Worm (Caenorhabditis elegans) whole organism, L1 larva: Measurements from ENCODE around the gene F16G10.5.
A peak's percentile ranks its signal among the peaks of the same experiment; 100 is the strongest.

Experiments
- F16B12.6 ChIP-seq: fragments of 150-350 bp; optimal IDR thresholded peaks from 2 replicates; lab custom pipeline; 2014; ENCODE audit warnings: missing biosample characterization, missing genetic modification characterization
- aly-2 ChIP-seq: fragments of 150-350 bp; optimal IDR thresholded peaks from 2 replicates; lab custom pipeline; 2014; ENCODE audit warnings: missing biosample characterization, missing genetic modification characterization
- ama-1 ChIP-seq: fragments of 150-350 bp; optimal IDR thresholded peaks from 2 replicates; lab custom pipeline; 2014
- ceh-63 ChIP-seq: fragments of 200-800 bp; sonication (Bioruptor generic); optimal IDR thresholded peaks from 2 replicates; lab custom pipeline; 2018; ENCODE audit warnings: mild to moderate bottlenecking, missing genetic modification characterization, missing compliant biosample characterization
- ces-1 ChIP-seq: fragments of 150-350 bp; optimal IDR thresholded peaks from 2 replicates; lab custom pipeline; 2014; ENCODE audit warnings: missing biosample characterization, missing genetic modification reagents, missing genetic modification characterization
- efl-1 ChIP-seq, 4 experiments: fragments of 150-350 bp; optimal IDR thresholded peaks in 3 of 4; peaks in 1 of 4; 1 replicate in 1 of 4; 2 replicates in 3 of 4; lab custom pipeline; 2014; ENCODE audit warnings: missing biosample characterization in 2 of 4, missing genetic modification characterization in 2 of 4, missing genetic modification reagents in 2 of 4
- elt-2 ChIP-seq: sonication (generic microtip); optimal IDR thresholded peaks from 2 replicates; lab custom pipeline; 2016; ENCODE audit warnings: missing genetic modification characterization, mild to moderate bottlenecking, inconsistent platforms, missing compliant biosample characterization, missing genetic modification reagents
- fkh-10 ChIP-seq: sonication (generic microtip); optimal IDR thresholded peaks from 2 replicates; lab custom pipeline; 2017; ENCODE audit warnings: missing biosample characterization, missing genetic modification reagents, missing genetic modification characterization
- fkh-4 ChIP-seq: sonication (generic microtip); optimal IDR thresholded peaks from 2 replicates; lab custom pipeline; 2016; ENCODE audit warnings: missing compliant biosample characterization, missing genetic modification characterization, borderline replicate concordance
- hlh-17 ChIP-seq: fragments of 200-800 bp; sonication (Bioruptor generic); optimal IDR thresholded peaks from 2 replicates; lab custom pipeline; 2018; ENCODE audit warnings: missing genetic modification characterization, mild to moderate bottlenecking, missing compliant biosample characterization, moderate library complexity, borderline replicate concordance
- hlh-4 ChIP-seq: sonication (generic microtip); optimal IDR thresholded peaks from 2 replicates; lab custom pipeline; 2016; ENCODE audit warnings: mild to moderate bottlenecking, missing genetic modification characterization, missing compliant biosample characterization
- irx-1 ChIP-seq: sonication (generic microtip); optimal IDR thresholded peaks from 2 replicates; lab custom pipeline; 2016; ENCODE audit warnings: missing genetic modification characterization, missing compliant biosample characterization
- isw-1 ChIP-seq: fragments of 200-800 bp; sonication (Bioruptor generic); IDR thresholded peaks from 2 replicates; pipeline ENCODE4 v1.3.6; 2022; ENCODE audit warnings: missing genetic modification characterization, missing compliant biosample characterization
- lin-13 ChIP-seq: fragments of 150-350 bp; optimal IDR thresholded peaks from 2 replicates; lab custom pipeline; 2014; ENCODE audit warnings: missing biosample characterization, missing genetic modification reagents, missing genetic modification characterization
- lin-14 ChIP-seq: fragments of 200-800 bp; sonication (Bioruptor generic); optimal IDR thresholded peaks from 2 replicates; lab custom pipeline; 2018; ENCODE audit warnings: mild to moderate bottlenecking, missing genetic modification characterization, moderate library complexity, missing compliant biosample characterization
- lin-15B ChIP-seq: fragments of 150-350 bp; sonication (generic microtip); optimal IDR thresholded peaks from 3 replicates; lab custom pipeline; 2014; ENCODE audit warnings: missing biosample characterization, missing genetic modification characterization
- mdl-1 ChIP-seq, 2 experiments: fragments of 150-350 bp; optimal IDR thresholded peaks; 2 replicates each; lab custom pipeline; 2014 to 2017; ENCODE audit warnings: missing biosample characterization in 2 of 2, missing genetic modification characterization in 2 of 2, inconsistent platforms in 1 of 2
- mef-2 ChIP-seq: fragments of 150-350 bp; optimal IDR thresholded peaks from 2 replicates; lab custom pipeline; 2014; ENCODE audit warnings: missing biosample characterization, missing genetic modification characterization
- nhr-12 ChIP-seq: sonication (generic microtip); optimal IDR thresholded peaks from 2 replicates; lab custom pipeline; 2017; ENCODE audit warnings: missing biosample characterization, missing genetic modification characterization
- nhr-20 ChIP-seq: sonication (generic microtip); optimal IDR thresholded peaks from 2 replicates; lab custom pipeline; 2016; ENCODE audit warnings: mild to moderate bottlenecking, missing genetic modification characterization, missing compliant biosample characterization
- nhr-237 ChIP-seq: fragments of 150-350 bp; optimal IDR thresholded peaks from 2 replicates; lab custom pipeline; 2014; ENCODE audit warnings: missing biosample characterization, missing genetic modification characterization
- nhr-28 ChIP-seq: fragments of 150-350 bp; optimal IDR thresholded peaks from 2 replicates; lab custom pipeline; 2014; ENCODE audit warnings: missing biosample characterization, missing genetic modification characterization
- nhr-47 ChIP-seq: sonication (generic microtip); optimal IDR thresholded peaks from 2 replicates; lab custom pipeline; 2016; ENCODE audit warnings: mild to moderate bottlenecking, missing genetic modification characterization, moderate library complexity, missing compliant biosample characterization
- nhr-77 ChIP-seq: fragments of 150-350 bp; optimal IDR thresholded peaks from 2 replicates; lab custom pipeline; 2014; ENCODE audit warnings: missing biosample characterization, missing genetic modification characterization
- nhr-90 ChIP-seq: sonication (generic microtip); optimal IDR thresholded peaks from 2 replicates; lab custom pipeline; 2016; ENCODE audit warnings: mild to moderate bottlenecking, missing genetic modification characterization, missing compliant biosample characterization; ENCODE audit not compliant: poor library complexity
- pqm-1 ChIP-seq: sonication (generic microtip); optimal IDR thresholded peaks from 3 replicates; lab custom pipeline; 2017; ENCODE audit warnings: missing biosample characterization, missing genetic modification characterization
- rnt-1 ChIP-seq: sonication (generic microtip); optimal IDR thresholded peaks from 2 replicates; lab custom pipeline; 2016; ENCODE audit warnings: mild to moderate bottlenecking, missing genetic modification characterization, moderate library complexity, missing compliant biosample characterization
- skn-1 ChIP-seq: fragments of 150-350 bp; optimal IDR thresholded peaks from 2 replicates; lab custom pipeline; 2014; ENCODE audit warnings: missing biosample characterization, missing genetic modification characterization
- sox-4 ChIP-seq: sonication (generic microtip); optimal IDR thresholded peaks from 2 replicates; lab custom pipeline; 2016; ENCODE audit warnings: missing genetic modification characterization, missing compliant biosample characterization
- swsn-7 ChIP-seq: sonication (generic microtip); optimal IDR thresholded peaks from 2 replicates; lab custom pipeline; 2016; ENCODE audit warnings: missing genetic modification characterization, missing compliant biosample characterization
- tbx-2 ChIP-seq: sonication (generic microtip); optimal IDR thresholded peaks from 2 replicates; lab custom pipeline; 2016; ENCODE audit warnings: missing genetic modification characterization, missing compliant biosample characterization
- unc-130 ChIP-seq: fragments of 150-350 bp; optimal IDR thresholded peaks from 2 replicates; lab custom pipeline; 2017; ENCODE audit warnings: missing biosample characterization, missing genetic modification characterization, inconsistent platforms
- unc-86 ChIP-seq: sonication (generic microtip); optimal IDR thresholded peaks from 2 replicates; lab custom pipeline; 2016; ENCODE audit warnings: missing genetic modification characterization, missing compliant biosample characterization
- unc-98 ChIP-seq: fragments of 200-800 bp; sonication (Bioruptor generic); IDR thresholded peaks from 2 replicates; pipeline ENCODE4 v1.3.6; 2022; ENCODE audit warnings: missing genetic modification characterization, missing compliant biosample characterization
- zip-4 ChIP-seq: fragments of 200-800 bp; sonication (Bioruptor generic); optimal IDR thresholded peaks from 2 replicates; lab custom pipeline; 2018; ENCODE audit warnings: mild to moderate bottlenecking, missing genetic modification characterization, moderate library complexity, missing compliant biosample characterization

F16G10.5 gene

ce11 chrII:2366623-2367365, at the start of gene F16G10.5, which contains the start of gene F43C11.12:
F16G10.5 (plus strand) TSS chrII:2367315.
F43C11.12 (minus strand) TSS chrII:2366723.
- TF ChIP-seq zip-4 (GFP tag; lab: Kevin White, UChicago), result no peak
- no peak for TF ChIP-seq unc-86 (tag; lab: Kevin White, UChicago)
- no peak for TF ChIP-seq nhr-90 (tag; lab: Kevin White, UChicago)
- TF ChIP-seq mdl-1 (tag; optimal IDR thresholded peaks at IDR 0.05; lab: Kevin White, UChicago), result no peak
- no peak for TF ChIP-seq ceh-63 (GFP tag; lab: Kevin White, UChicago)
- TF ChIP-seq nhr-12, result no peak
- no peak for TF ChIP-seq nhr-77 (tag; lab: Kevin White, UChicago)
- TF ChIP-seq unc-98 (GFP tag; lab: Robert Waterston, UW), result no peak
- no peak for TF ChIP-seq ces-1 (GFP tag; lab: Kevin White, UChicago)
- no peak for TF ChIP-seq ama-1 (lab: Kevin White, UChicago)
- TF ChIP-seq unc-130, result no peak
- TF ChIP-seq skn-1 (tag; lab: Kevin White, UChicago), result no peak
- no peak for TF ChIP-seq elt-2 (tag; lab: Kevin White, UChicago)
- no peak for TF ChIP-seq aly-2
- TF ChIP-seq nhr-20, result no peak
- no peak for TF ChIP-seq lin-13
- TF ChIP-seq F16B12.6 (tag; lab: Kevin White, UChicago), result no peak
- no peak for TF ChIP-seq isw-1 (GFP tag; lab: Robert Waterston, UW)
- no peak for TF ChIP-seq sox-4 (tag; lab: Kevin White, UChicago)

ce11 chrII:2317883-2318357, 49.2 kb upstream of the F16G10.5 start, which contains the start of the genes ZK1240.5 and ZK1240.9:
ZK1240.5 (minus strand) TSS chrII:2317933.
ZK1240.9 (plus strand) TSS chrII:2318189.
- TF ChIP-seq irx-1 (tag; lab: Kevin White, UChicago), result no peak
- no peak for TF ChIP-seq efl-1 (optimal IDR thresholded peaks at IDR 0.05; lab: Kevin White, UChicago)
- TF ChIP-seq efl-1 (GFP tag; optimal IDR thresholded peaks at IDR 0.05 in 1 of 2; lab: Kevin White, UChicago), result peak in 1 of 2 experiments; percentile 79
- TF ChIP-seq lin-15B (tag; lab: Kevin White, UChicago), result no peak
- no peak for TF ChIP-seq swsn-7
- TF ChIP-seq nhr-12, result no peak
- no peak for TF ChIP-seq nhr-237
- TF ChIP-seq nhr-47 (tag; lab: Kevin White, UChicago), result no peak
- no peak for TF ChIP-seq hlh-4 (tag; lab: Kevin White, UChicago)
- TF ChIP-seq tbx-2 (tag; lab: Kevin White, UChicago), result no peak
- peak; percentile 35 for TF ChIP-seq elt-2 (tag; lab: Kevin White, UChicago)
- TF ChIP-seq fkh-10 (GFP tag; lab: Kevin White, UChicago), result no peak
- TF ChIP-seq mef-2 (tag; lab: Kevin White, UChicago), result no peak
- TF ChIP-seq hlh-17 (GFP tag; lab: Kevin White, UChicago), result no peak
- TF ChIP-seq, all 84 proteins: peak for 2

ce11 chrII:2320097-2320496, 47.0 kb upstream of the F16G10.5 start, which contains the start of gene ZK1240.3:
ZK1240.3 (plus strand) TSS chrII:2320334.
- no peak for TF ChIP-seq nhr-28 (tag; lab: Kevin White, UChicago)
- TF ChIP-seq elt-2 (tag; lab: Kevin White, UChicago), result peak; percentile 30

- no peak for TF ChIP-seq nhr-28 (tag; lab: Kevin White, UChicago)
- TF ChIP-seq fkh-10 (GFP tag; lab: Kevin White, UChicago), result no peak
- TF ChIP-seq hlh-4 (tag; lab: Kevin White, UChicago), result no peak
- no peak for TF ChIP-seq isw-1 (GFP tag; lab: Robert Waterston, UW)
- TF ChIP-seq fkh-4 (tag; lab: Kevin White, UChicago), result no peak
- peak; percentile 74 for TF ChIP-seq elt-2 (tag; lab: Kevin White, UChicago)
- TF ChIP-seq pqm-1 (tag; lab: Kevin White, UChicago), result peak; percentile 49
- no peak for TF ChIP-seq lin-14 (GFP tag; lab: Kevin White, UChicago)
- no peak for TF ChIP-seq nhr-47 (tag; lab: Kevin White, UChicago)
- TF ChIP-seq rnt-1 (tag; lab: Kevin White, UChicago), result no peak
Measured at ce11 chrII:2322857-2323518, 44.1 kb upstream of the F16G10.5 start, which contains the start of the genes ZK1240.6 and ZK1240.2. ZK1240.6 (minus strand) TSS chrII:2322907. ZK1240.2 (plus strand) TSS chrII:2323376.
